Worm (Caenorhabditis elegans) whole organism, L1 larva: ENCODE results near the gene Y37E11AR.7.

ENCODE experiments used
- ces-1 ChIP-seq: fragments of 150-350 bp; optimal IDR thresholded peaks from 2 replicates; lab custom pipeline; 2014; ENCODE audit warnings: missing biosample characterization, missing genetic modification reagents, missing genetic modification characterization
- nhr-11 ChIP-seq: fragments of 150-350 bp; optimal IDR thresholded peaks from 2 replicates; lab custom pipeline; 2014; ENCODE audit warnings: missing biosample characterization, missing genetic modification characterization

DNA sequence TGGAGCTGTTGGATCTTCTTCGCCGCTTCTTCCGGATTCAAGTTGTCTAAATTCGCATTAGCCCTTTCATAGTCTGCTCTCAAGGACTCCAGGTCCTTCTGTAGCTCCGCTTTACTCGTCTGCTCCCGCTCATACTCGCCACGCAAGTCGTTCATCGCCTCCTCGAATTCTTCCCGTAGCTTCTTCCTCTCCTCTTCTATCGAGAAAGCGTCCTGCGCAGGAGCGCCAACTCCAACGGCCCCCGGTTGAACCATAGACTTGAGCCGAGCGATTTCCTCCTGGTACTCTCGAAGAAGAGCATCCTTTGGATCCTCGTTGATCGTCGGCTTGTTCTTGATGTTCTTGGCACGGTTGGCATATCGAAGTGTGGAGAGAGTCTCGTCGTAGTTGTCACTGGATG is 42.2 kb upstream of the Y37E11AR.7 start:
- TF ChIP-seq nhr-11 (tag; lab: Kevin White, UChicago) (no peak), ces-1 (no peak)
